Worm (Caenorhabditis elegans) whole organism, early embryonic: ENCODE data around the gene B0302.5.

ENCODE experiments used
- B0310.2 ChIP-seq: sonication (generic microtip); optimal IDR thresholded peaks from 2 replicates; lab custom pipeline; 2016; ENCODE audit warnings: mild to moderate bottlenecking, missing genetic modification characterization, missing compliant biosample characterization
- F13C5.2 ChIP-seq: sonication (generic microtip); optimal IDR thresholded peaks from 2 replicates; lab custom pipeline; 2017; ENCODE audit warnings: mild to moderate bottlenecking, missing genetic modification characterization, inconsistent platforms, missing compliant biosample characterization
- aly-1 ChIP-seq: sonication (generic microtip); optimal IDR thresholded peaks from 2 replicates; lab custom pipeline; 2016; ENCODE audit warnings: missing genetic modification characterization, missing compliant biosample characterization
- ama-1 ChIP-seq: fragments of 150-350 bp; optimal IDR thresholded peaks from 2 replicates; lab custom pipeline; 2014
- ceh-13 ChIP-seq: fragments of 200-800 bp; sonication (Bioruptor generic); optimal IDR thresholded peaks from 2 replicates; lab custom pipeline; 2018; ENCODE audit warnings: mild to moderate bottlenecking, missing genetic modification characterization, missing compliant biosample characterization
- ceh-36 ChIP-seq: sonication (generic microtip); optimal IDR thresholded peaks from 2 replicates; lab custom pipeline; 2016; ENCODE audit warnings: missing genetic modification characterization, inconsistent platforms, missing compliant biosample characterization
- ets-7 ChIP-seq: sonication (generic microtip); optimal IDR thresholded peaks from 2 replicates; lab custom pipeline; 2016; ENCODE audit warnings: missing genotype, missing genetic modification characterization, missing compliant biosample characterization
- flt-1 ChIP-seq: fragments of 200-800 bp; sonication (Bioruptor generic); IDR thresholded peaks from 2 replicates; pipeline ENCODE4 v1.3.6; 2022; ENCODE audit warnings: missing genetic modification characterization, missing compliant biosample characterization
- hmbx-1 ChIP-seq: sonication (generic microtip); optimal IDR thresholded peaks from 2 replicates; lab custom pipeline; 2016; ENCODE audit warnings: mild to moderate bottlenecking, missing genetic modification characterization, missing compliant biosample characterization
- hmg-4 ChIP-seq: fragments of 200-800 bp; sonication (Bioruptor generic); optimal IDR thresholded peaks from 2 replicates; lab custom pipeline; 2018; ENCODE audit warnings: mild to moderate bottlenecking, missing genetic modification characterization, missing compliant biosample characterization
- hnd-1 ChIP-seq: sonication (generic microtip); optimal IDR thresholded peaks from 2 replicates; lab custom pipeline; 2016; ENCODE audit warnings: missing genetic modification characterization, missing compliant biosample characterization
- pes-1 ChIP-seq: fragments of 200-800 bp; sonication (Bioruptor generic); IDR thresholded peaks from 2 replicates; pipeline ENCODE4 v1.3.6; 2022; ENCODE audit warnings: missing genetic modification reagents, missing genetic modification characterization, missing compliant biosample characterization
- scrt-1 ChIP-seq: fragments of 200-800 bp; sonication (Bioruptor generic); IDR thresholded peaks from 2 replicates; pipeline ENCODE4 v1.3.6; 2022; ENCODE audit warnings: missing genetic modification characterization, missing compliant biosample characterization
- sea-1 ChIP-seq: fragments of 200-800 bp; sonication (Bioruptor generic); conservative IDR thresholded peaks from 2 replicates; pipeline ENCODE4 v1.3.6; 2022; ENCODE audit warnings: missing genetic modification characterization, missing compliant biosample characterization
- tbx-11 ChIP-seq: fragments of 200-800 bp; sonication (Bioruptor generic); IDR thresholded peaks from 2 replicates; pipeline ENCODE4 v1.3.6; 2022; ENCODE audit warnings: missing genetic modification characterization, missing compliant biosample characterization
- tbx-37 ChIP-seq: fragments of 200-800 bp; sonication (Bioruptor generic); conservative IDR thresholded peaks from 2 replicates; pipeline ENCODE4 v1.3.6; 2022; ENCODE audit warnings: missing genetic modification reagents, missing genetic modification characterization, missing compliant biosample characterization
- tra-4 ChIP-seq: sonication (generic microtip); optimal IDR thresholded peaks from 2 replicates; lab custom pipeline; 2017; ENCODE audit warnings: missing genetic modification characterization, missing compliant biosample characterization

Gene B0302.5

ce11 chrX:17178239-17178638 is 16.7 kb downstream of the B0302.5 start, which contains the start of gene B0302.2:
Gene B0302.2, plus strand, starts transcription at chrX:17178539.
- TF ChIP-seq ama-1 (lab: Kevin White, UChicago) (no peak), pes-1 (no peak), ceh-36 (tag; lab: Kevin White, UChicago) (no peak), aly-1 (tag; lab: Kevin White, UChicago) (no peak), hmbx-1 (tag; lab: Kevin White, UChicago) (no peak), scrt-1 (GFP tag; lab: Robert Waterston, UW) (no peak), hnd-1 (tag; lab: Kevin White, UChicago) (no peak), F13C5.2 (tag; lab: Kevin White, UChicago) (no peak), sea-1 (GFP tag; lab: Robert Waterston, UW) (no peak), hmg-4 (no peak), tbx-37 (no peak), ceh-13 (GFP tag; lab: Kevin White, UChicago) (no peak), B0310.2 (tag; lab: Kevin White, UChicago) (no peak), ets-7 (tag; lab: Kevin White, UChicago) (no peak), tra-4 (tag; lab: Kevin White, UChicago) (no peak), flt-1 (GFP tag; lab: Robert Waterston, UW) (no peak), tbx-11 (no peak)

- TF ChIP-seq hmbx-1 (tag; lab: Kevin White, UChicago), result no peak
- TF ChIP-seq hnd-1 (tag; lab: Kevin White, UChicago), result no peak
- no peak for TF ChIP-seq aly-1 (tag; lab: Kevin White, UChicago)
- TF ChIP-seq sea-1 (GFP tag; lab: Robert Waterston, UW), result no peak
- TF ChIP-seq flt-1 (GFP tag; lab: Robert Waterston, UW), result no peak
- TF ChIP-seq ceh-13 (GFP tag; lab: Kevin White, UChicago), result no peak
- TF ChIP-seq scrt-1 (GFP tag; lab: Robert Waterston, UW), result no peak
- no peak for TF ChIP-seq ama-1 (lab: Kevin White, UChicago)
- TF ChIP-seq B0310.2 (tag; lab: Kevin White, UChicago), result no peak
- TF ChIP-seq tbx-11, result no peak
- TF ChIP-seq F13C5.2 (tag; lab: Kevin White, UChicago), result no peak
- TF ChIP-seq hmg-4, result no peak
- TF ChIP-seq pes-1, result no peak
- no peak for TF ChIP-seq ceh-36 (tag; lab: Kevin White, UChicago)
- TF ChIP-seq tbx-37, result no peak
- no peak for TF ChIP-seq tra-4 (tag; lab: Kevin White, UChicago)
- TF ChIP-seq ets-7 (tag; lab: Kevin White, UChicago), result no peak
These were observed 18.3 kb downstream of the B0302.5 start, which contains the start of gene B0302.4 for ce11 chrX:17176677-17177076. Gene B0302.4, minus strand, starts transcription at chrX:17176777.

ce11 chrX:17170401-17170800 is 24.5 kb downstream of the B0302.5 start:
- TF ChIP-seq tbx-37 (no peak), pes-1 (no peak), B0310.2 (tag; lab: Kevin White, UChicago) (no peak), ceh-13 (GFP tag; lab: Kevin White, UChicago) (no peak), hnd-1 (tag; lab: Kevin White, UChicago) (no peak), flt-1 (GFP tag; lab: Robert Waterston, UW) (no peak), hmbx-1 (tag; lab: Kevin White, UChicago) (no peak), tbx-11 (no peak), ets-7 (tag; lab: Kevin White, UChicago) (no peak), tra-4 (tag; lab: Kevin White, UChicago) (no peak), ceh-36 (tag; lab: Kevin White, UChicago) (no peak), ama-1 (lab: Kevin White, UChicago) (no peak), hmg-4 (no peak), sea-1 (GFP tag; lab: Robert Waterston, UW) (no peak), scrt-1 (GFP tag; lab: Robert Waterston, UW) (no peak), F13C5.2 (tag; lab: Kevin White, UChicago) (no peak), aly-1 (tag; lab: Kevin White, UChicago) (no peak)

DNA sequence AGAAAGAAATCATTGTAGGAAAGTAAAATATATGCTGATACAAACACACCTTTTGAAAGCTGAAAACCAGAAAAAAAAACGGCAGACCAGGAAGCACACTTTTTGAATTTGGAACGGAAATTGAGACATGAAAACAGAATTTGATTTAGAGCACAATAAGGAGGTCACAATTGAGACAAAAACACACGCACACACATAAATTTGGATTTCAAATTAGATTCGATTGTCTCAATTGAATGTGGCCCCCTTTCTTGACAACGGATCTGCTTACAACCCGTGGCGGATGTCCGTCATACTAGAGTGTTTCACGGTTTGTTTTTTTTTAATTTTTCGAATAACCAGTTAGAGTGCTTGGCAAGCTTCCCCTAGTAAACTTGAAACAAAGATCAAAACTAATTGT is 26.9 kb downstream of the B0302.5 start:
- TF ChIP-seq hmg-4 (no peak), hmbx-1 (tag; lab: Kevin White, UChicago) (no peak), ceh-36 (tag; lab: Kevin White, UChicago) (no peak), tra-4 (tag; lab: Kevin White, UChicago) (no peak), hnd-1 (tag; lab: Kevin White, UChicago) (no peak), sea-1 (GFP tag; lab: Robert Waterston, UW) (no peak), F13C5.2 (tag; lab: Kevin White, UChicago) (no peak), B0310.2 (tag; lab: Kevin White, UChicago) (no peak), ama-1 (lab: Kevin White, UChicago) (no peak), flt-1 (GFP tag; lab: Robert Waterston, UW) (no peak), tbx-37 (no peak), scrt-1 (GFP tag; lab: Robert Waterston, UW) (no peak), aly-1 (tag; lab: Kevin White, UChicago) (no peak), ceh-13 (GFP tag; lab: Kevin White, UChicago) (no peak), ets-7 (tag; lab: Kevin White, UChicago) (no peak), tbx-11 (no peak), pes-1 (no peak)

DNA sequence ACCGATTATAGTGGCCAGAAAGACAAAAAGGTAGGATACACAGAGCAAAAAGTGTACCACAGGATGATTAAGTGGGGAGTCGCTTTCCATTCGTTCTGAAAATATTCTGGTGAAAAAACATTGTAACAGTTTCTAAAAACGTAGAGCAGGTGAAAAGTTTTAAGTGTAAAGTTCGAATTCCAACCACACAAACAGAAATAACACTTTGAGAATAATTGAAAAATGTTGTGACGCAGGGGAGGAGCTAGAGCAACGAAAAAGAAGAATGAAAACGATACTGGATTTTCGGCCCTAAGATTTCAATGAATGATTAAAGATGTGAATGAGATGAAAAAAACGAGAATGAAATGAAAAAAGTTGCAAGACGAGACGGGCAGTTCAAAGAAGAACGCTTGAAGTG is 37.1 kb downstream of the B0302.5 start, which contains the start of gene npr-21:
TSS of gene npr-21 (minus strand) at position 101 of the 400 bp plus-strand sequence.
- no peak for TF ChIP-seq tra-4 (tag; lab: Kevin White, UChicago)

- TF ChIP-seq scrt-1 (GFP tag; lab: Robert Waterston, UW) (no peak), F13C5.2 (tag; lab: Kevin White, UChicago) (no peak), sea-1 (GFP tag; lab: Robert Waterston, UW) (no peak), ceh-36 (tag; lab: Kevin White, UChicago) (no peak), hmbx-1 (tag; lab: Kevin White, UChicago) (no peak), pes-1 (no peak), hmg-4 (no peak), aly-1 (tag; lab: Kevin White, UChicago) (no peak), tra-4 (tag; lab: Kevin White, UChicago) (no peak), ama-1 (lab: Kevin White, UChicago) (no peak), B0310.2 (tag; lab: Kevin White, UChicago) (no peak), ets-7 (tag; lab: Kevin White, UChicago) (no peak), tbx-11 (no peak), flt-1 (GFP tag; lab: Robert Waterston, UW) (no peak), tbx-37 (no peak), hnd-1 (tag; lab: Kevin White, UChicago) (no peak)
These were observed 37.8 kb downstream of the B0302.5 start for ce11 chrX:17157089-17157488.
